Worm (Caenorhabditis elegans): Measurements from ENCODE around the gene wrt-5.

- TF ChIP-seq ama-1 (optimal IDR thresholded peaks at IDR 0.05) (no peak), flt-1 (GFP tag; IDR thresholded peaks at IDR 0.05) (no peak), aly-1 (tag; optimal IDR thresholded peaks at IDR 0.05) (no peak), tbx-11 (GFP tag; IDR thresholded peaks at IDR 0.05) (no peak)
Measured at ce11 chrIV:4079514-4079913, 28.1 kb upstream of the wrt-5 start, which contains the start of gene C35B1.4.
